Fruit fly (Drosophila melanogaster) whole organism, embryonic: ENCODE results near the gene BOD1.
A peak's percentile ranks its signal among the peaks of the same experiment; 100 is the strongest.

Experiments used
- Abd-B ChIP-seq: fragments of 200-800 bp; sonication (Bioruptor generic); optimal IDR thresholded peaks from 2 replicates; lab custom pipeline; 2018; ENCODE audit warnings: missing biosample characterization, mild to moderate bottlenecking, missing genetic modification characterization, moderate library complexity
- B-H1 ChIP-seq: fragments of 200-800 bp; sonication (Bioruptor generic); IDR thresholded peaks from 3 replicates; pipeline ENCODE4 v1.3.6; 2022; ENCODE audit warnings: missing biosample characterization, missing genetic modification characterization
- BEAF-32 ChIP-seq: fragments of 200-800 bp; sonication (Bioruptor generic); optimal IDR thresholded peaks from 3 replicates; lab custom pipeline; 2017; ENCODE audit warnings: missing biosample characterization, missing genetic modification characterization, mild to moderate bottlenecking, moderate library complexity, missing genetic modification reagents
- Bdp1 ChIP-seq: fragments of 200-800 bp; sonication (Bioruptor generic); optimal IDR thresholded peaks from 3 replicates; lab custom pipeline; 2016; ENCODE audit warnings: missing biosample characterization, missing genetic modification characterization
- CG10543 ChIP-seq: fragments of 200-800 bp; sonication (Bioruptor generic); optimal IDR thresholded peaks from 3 replicates; lab custom pipeline; 2017; ENCODE audit warnings: missing biosample characterization, mild to moderate bottlenecking, missing genetic modification characterization, moderate library complexity
- CG10654 ChIP-seq: fragments of 200-800 bp; sonication (Bioruptor generic); optimal IDR thresholded peaks from 2 replicates; lab custom pipeline; 2016; ENCODE audit warnings: missing biosample characterization, missing genetic modification characterization
- CG12659 ChIP-seq: fragments of 200-800 bp; sonication (Bioruptor generic); optimal IDR thresholded peaks from 3 replicates; lab custom pipeline; 2017; ENCODE audit warnings: mild to moderate bottlenecking, missing biosample characterization, missing genetic modification reagents, missing genetic modification characterization
- CG15269 ChIP-seq: fragments of 200-800 bp; sonication (Bioruptor generic); optimal IDR thresholded peaks from 2 replicates; lab custom pipeline; 2018; ENCODE audit warnings: missing biosample characterization, mild to moderate bottlenecking, missing genetic modification characterization, moderate library complexity
- CG16813 ChIP-seq: fragments of 200-800 bp; sonication (Bioruptor generic); IDR thresholded peaks from 3 replicates; pipeline ENCODE4 v1.3.6; 2022; ENCODE audit warnings: missing biosample characterization, missing genetic modification characterization; ENCODE audit not compliant: partially characterized antibody
- CG1792 ChIP-seq: fragments of 200-800 bp; sonication (Bioruptor generic); optimal IDR thresholded peaks from 2 replicates; lab custom pipeline; 2016; ENCODE audit warnings: missing biosample characterization, missing genetic modification characterization
- CG18262 ChIP-seq: fragments of 200-800 bp; optimal IDR thresholded peaks from 3 replicates; lab custom pipeline; 2019; ENCODE audit warnings: missing biosample characterization, mild to moderate bottlenecking, missing genetic modification characterization, moderate library complexity
- CG30431 ChIP-seq: fragments of 200-800 bp; sonication (Bioruptor generic); optimal IDR thresholded peaks from 2 replicates; lab custom pipeline; 2017; ENCODE audit warnings: missing biosample characterization, missing genetic modification characterization
- CG43689 ChIP-seq: fragments of 200-800 bp; sonication (Bioruptor generic); IDR thresholded peaks from 2 replicates; pipeline ENCODE4 v1.3.6; 2022; ENCODE audit warnings: missing biosample characterization, missing genetic modification characterization
- CG4617 ChIP-seq: fragments of 200-800 bp; sonication (Bioruptor generic); optimal IDR thresholded peaks from 3 replicates; lab custom pipeline; 2016; ENCODE audit warnings: missing biosample characterization, missing genetic modification characterization, borderline replicate concordance
- CG4820 ChIP-seq: fragments of 200-800 bp; sonication (Bioruptor generic); optimal IDR thresholded peaks from 3 replicates; lab custom pipeline; 2016; ENCODE audit warnings: missing biosample characterization, missing genetic modification characterization
- CG5180 ChIP-seq: fragments of 200-800 bp; sonication (Bioruptor generic); optimal IDR thresholded peaks from 3 replicates; lab custom pipeline; 2017; ENCODE audit warnings: missing biosample characterization, missing genetic modification characterization, mild to moderate bottlenecking, moderate library complexity, missing genetic modification reagents
- CG7786 ChIP-seq: fragments of 200-800 bp; sonication (Bioruptor generic); optimal IDR thresholded peaks from 2 replicates; lab custom pipeline; 2016; ENCODE audit warnings: missing biosample characterization, missing genetic modification characterization
- CG7839 ChIP-seq: fragments of 200-800 bp; sonication (Bioruptor generic); optimal IDR thresholded peaks from 3 replicates; lab custom pipeline; 2018; ENCODE audit warnings: missing biosample characterization, mild to moderate bottlenecking, missing genetic modification characterization, moderate library complexity
- CkIIα-i1 ChIP-seq: fragments of 200-800 bp; sonication (Bioruptor generic); IDR thresholded peaks from 2 replicates; pipeline ENCODE4 v1.3.6; 2022; ENCODE audit warnings: missing biosample characterization, missing genetic modification characterization
- Dref ChIP-seq: fragments of 200-800 bp; sonication (Bioruptor generic); IDR thresholded peaks from 2 replicates; pipeline ENCODE4 v1.3.6; 2022; ENCODE audit warnings: missing biosample characterization, missing genetic modification characterization
- E2f2 ChIP-seq: fragments of 200-800 bp; sonication (Bioruptor generic); IDR thresholded peaks from 2 replicates; pipeline ENCODE4 v1.3.6; 2022; ENCODE audit warnings: missing biosample characterization, missing genetic modification characterization
- ERR ChIP-seq: fragments of 200-800 bp; sonication (Bioruptor generic); optimal IDR thresholded peaks from 2 replicates; lab custom pipeline; 2016; ENCODE audit warnings: missing biosample characterization, missing genetic modification characterization
- GATAe ChIP-seq: fragments of 200-800 bp; sonication (Bioruptor generic); conservative IDR thresholded peaks from 2 replicates; pipeline ENCODE4 v1.3.6; 2022; ENCODE audit warnings: missing biosample characterization, missing genetic modification characterization
- Gsc ChIP-seq: fragments of 200-800 bp; sonication (Bioruptor generic); IDR thresholded peaks from 2 replicates; pipeline ENCODE4 v1.3.6; 2022; ENCODE audit warnings: missing biosample characterization, missing genetic modification characterization
- Hsf ChIP-seq: fragments of 200-800 bp; sonication (Bioruptor generic); optimal IDR thresholded peaks from 3 replicates; lab custom pipeline; 2016; ENCODE audit warnings: missing biosample characterization, missing genetic modification characterization
- Lpt ChIP-seq: fragments of >200 bp; optimal IDR thresholded peaks from 2 replicates; lab custom pipeline; 2018; ENCODE audit warnings: missing biosample characterization, missing genetic modification characterization
- Neu2 ChIP-seq: fragments of 200-800 bp; sonication (Bioruptor generic); optimal IDR thresholded peaks from 3 replicates; lab custom pipeline; 2016; ENCODE audit warnings: missing biosample characterization, missing genetic modification characterization, borderline replicate concordance
- NfI ChIP-seq: fragments of 200-800 bp; sonication (Bioruptor generic); optimal IDR thresholded peaks from 3 replicates; lab custom pipeline; 2018; ENCODE audit warnings: missing biosample characterization, mild to moderate bottlenecking, missing genetic modification characterization, moderate library complexity
- Optix ChIP-seq: fragments of 200-800 bp; sonication (Bioruptor generic); IDR thresholded peaks from 3 replicates; pipeline ENCODE4 v1.3.6; 2022; ENCODE audit warnings: missing biosample characterization, missing genetic modification characterization
- PHDP ChIP-seq: fragments of 200-800 bp; sonication (Bioruptor generic); optimal IDR thresholded peaks from 3 replicates; lab custom pipeline; 2018; ENCODE audit warnings: missing biosample characterization, mild to moderate bottlenecking, missing genetic modification characterization, moderate library complexity
- Trl ChIP-seq, 3 experiments: fragments of >200 bp in 2 of 3; fragments of 200-800 bp in 1 of 3; sonication (Bioruptor generic) in 1 of 3; optimal IDR thresholded peaks; 2 replicates in 1 of 3; 3 replicates in 2 of 3; lab custom pipeline; 2016 to 2017; ENCODE audit warnings: missing biosample characterization in 1 of 3, missing genetic modification characterization in 1 of 3
- abd-A ChIP-seq: fragments of 200-800 bp; sonication (Bioruptor generic); optimal IDR thresholded peaks from 3 replicates; lab custom pipeline; 2019; ENCODE audit warnings: missing biosample characterization, mild to moderate bottlenecking, missing genetic modification characterization, moderate library complexity
- dimm ChIP-seq: fragments of 200-800 bp; sonication (Bioruptor generic); IDR thresholded peaks from 2 replicates; pipeline ENCODE4 v1.3.6; 2022; ENCODE audit warnings: missing biosample characterization, missing genetic modification characterization
- emc ChIP-seq: fragments of 200-800 bp; sonication (Bioruptor generic); optimal IDR thresholded peaks from 2 replicates; lab custom pipeline; 2016; ENCODE audit warnings: missing biosample characterization, missing genetic modification characterization
- exex ChIP-seq: fragments of 200-800 bp; sonication (Bioruptor generic); optimal IDR thresholded peaks from 4 replicates; lab custom pipeline; 2018; ENCODE audit warnings: missing biosample characterization, mild to moderate bottlenecking, missing genetic modification characterization, moderate library complexity
- hkb ChIP-seq, 2 experiments: fragments of 200-800 bp in 1 of 2; fragments of >200 bp in 1 of 2; sonication (Bioruptor generic) in 1 of 2; IDR thresholded peaks in 1 of 2; optimal IDR thresholded peaks in 1 of 2; 2 replicates each; pipeline versions ENCODE4 v1.3.6 to Lab custom; 2017 to 2022; ENCODE audit warnings: missing biosample characterization in 1 of 2, missing genetic modification characterization in 1 of 2
- insv ChIP-seq, 2 experiments: fragments of 200-800 bp; sonication (Bioruptor generic); optimal IDR thresholded peaks; 3 replicates each; lab custom pipeline; 2016 to 2018; ENCODE audit warnings: missing biosample characterization in 2 of 2, missing genetic modification characterization in 2 of 2
- kah ChIP-seq: fragments of 200-800 bp; sonication (Bioruptor generic); optimal IDR thresholded peaks from 2 replicates; lab custom pipeline; 2018; ENCODE audit warnings: missing biosample characterization, mild to moderate bottlenecking, missing genetic modification characterization
- maf-S ChIP-seq: fragments of 200-800 bp; sonication (Bioruptor generic); optimal IDR thresholded peaks from 2 replicates; lab custom pipeline; 2016; ENCODE audit warnings: missing biosample characterization, missing genetic modification characterization
- nau ChIP-seq: fragments of 200-800 bp; sonication (Bioruptor generic); optimal IDR thresholded peaks from 3 replicates; lab custom pipeline; 2017; ENCODE audit warnings: missing biosample characterization, mild to moderate bottlenecking, missing genetic modification characterization, missing genetic modification reagents
- prd ChIP-seq, 3 experiments: fragments of >200 bp in 2 of 3; fragments of 200-800 bp in 1 of 3; sonication (Bioruptor generic) in 1 of 3; optimal IDR thresholded peaks in 2 of 3; IDR thresholded peaks in 1 of 3; 2 replicates in 2 of 3; 3 replicates in 1 of 3; pipeline versions ENCODE4 v1.3.6 to Lab custom; 2017 to 2022; ENCODE audit warnings: missing biosample characterization in 1 of 3, missing genetic modification characterization in 1 of 3
- sc ChIP-seq, 3 experiments: fragments of >200 bp in 2 of 3; fragments of 200-800 bp in 1 of 3; sonication (Bioruptor generic) in 1 of 3; optimal IDR thresholded peaks; 2 replicates in 2 of 3; 3 replicates in 1 of 3; lab custom pipeline; 2017; ENCODE audit warnings: mild to moderate bottlenecking in 1 of 3, missing biosample characterization in 1 of 3, missing genetic modification characterization in 1 of 3, missing genetic modification reagents in 1 of 3
- sens-2 ChIP-seq: fragments of 200-800 bp; sonication (Bioruptor generic); IDR thresholded peaks from 2 replicates; pipeline ENCODE4 v1.3.6; 2022; ENCODE audit warnings: missing biosample characterization, missing genetic modification characterization
- shn ChIP-seq: fragments of 200-800 bp; sonication (Bioruptor generic); optimal IDR thresholded peaks from 3 replicates; lab custom pipeline; 2016; ENCODE audit warnings: missing biosample characterization, missing genetic modification characterization
- sisA ChIP-seq: fragments of 200-800 bp; sonication (Bioruptor generic); IDR thresholded peaks from 2 replicates; pipeline ENCODE4 v1.3.6; 2022; ENCODE audit warnings: missing biosample characterization, missing genetic modification characterization
- slou ChIP-seq: fragments of 200-800 bp; sonication (Bioruptor generic); optimal IDR thresholded peaks from 3 replicates; lab custom pipeline; 2016; ENCODE audit warnings: missing biosample characterization, missing genetic modification characterization
- vnd ChIP-seq: fragments of 200-800 bp; sonication (Bioruptor generic); IDR thresholded peaks from 3 replicates; pipeline ENCODE4 v1.3.6; 2022; ENCODE audit warnings: missing biosample characterization, missing genetic modification characterization; ENCODE audit not compliant: partially characterized antibody
- z ChIP-seq: fragments of 200-800 bp; sonication (Bioruptor generic); IDR thresholded peaks from 3 replicates; pipeline ENCODE4 v1.3.6; 2022; ENCODE audit warnings: missing biosample characterization, missing genetic modification characterization

Gene BOD1

dm6 chr3R:27946555-27947204 is 8.6 kb downstream of the BOD1 start (continued):
- TF ChIP-seq nau (no peak), vnd (no peak), B-H1 (GFP tag; lab: Robert Waterston, UW) (no peak), CkIIα-i1 (no peak), CG18262 (tag; lab: Kevin White, UChicago) (no peak), CG4820 (GFP tag; lab: Kevin White, UChicago) (no peak), CG12659 (no peak), CG1792 (GFP tag; lab: Kevin White, UChicago) (no peak), Neu2 (GFP tag; lab: Kevin White, UChicago) (no peak), maf-S (GFP tag; lab: Kevin White, UChicago) (no peak), Gsc (GFP tag; lab: Robert Waterston, UW) (no peak), Abd-B (GFP tag; lab: Kevin White, UChicago) (no peak), Lpt (GFP tag; lab: Kevin White, UChicago) (no peak), CG7839 (tag; lab: Kevin White, UChicago) (no peak), CG16813 (no peak), CG7786 (GFP tag; lab: Kevin White, UChicago) (no peak), abd-A (tag; lab: Kevin White, UChicago) (no peak), prd (optimal IDR thresholded peaks at IDR 0.05; lab: Kevin White, UChicago) (no peak), prd (GFP tag; IDR thresholded peaks at IDR 0.05; lab: Robert Waterston, UW) (no peak), CG43689 (GFP tag; lab: Robert Waterston, UW) (no peak), ERR (GFP tag; lab: Kevin White, UChicago) (no peak), BEAF-32 (GFP tag; lab: Kevin White, UChicago) (no peak), CG30431 (no peak), shn (GFP tag; lab: Kevin White, UChicago) (no peak), z (GFP tag; lab: Robert Waterston, UW) (no peak), NfI (GFP tag; lab: Kevin White, UChicago) (no peak), slou (GFP tag; lab: Kevin White, UChicago) (no peak), Trl (optimal IDR thresholded peaks at IDR 0.05; lab: Kevin White, UChicago) (no peak), Trl (GFP tag; optimal IDR thresholded peaks at IDR 0.05; lab: Kevin White, UChicago) (no peak), emc (GFP tag; lab: Kevin White, UChicago) (no peak), CG10543 (GFP tag; lab: Kevin White, UChicago) (peak; percentile 51), Hsf (GFP tag; lab: Kevin White, UChicago) (no peak), sc (optimal IDR thresholded peaks at IDR 0.05; lab: Kevin White, UChicago) (no peak), sc (GFP tag; optimal IDR thresholded peaks at IDR 0.05; lab: Kevin White, UChicago) (no peak), CG10654 (GFP tag; lab: Kevin White, UChicago) (no peak), Dref (GFP tag; lab: Robert Waterston, UW) (no peak), hkb (optimal IDR thresholded peaks at IDR 0.05; lab: Kevin White, UChicago) (no peak), hkb (GFP tag; IDR thresholded peaks at IDR 0.05; lab: Robert Waterston, UW) (no peak), E2f2 (GFP tag; lab: Robert Waterston, UW) (peak; percentile 11; the same call in 1 of the 2 replicates), sisA (GFP tag; lab: Robert Waterston, UW) (no peak), CG15269 (no peak), CG4617 (no peak), insv (GFP tag; optimal IDR thresholded peaks at IDR 0.05; lab: Kevin White, UChicago) (no peak), sens-2 (GFP tag; lab: Robert Waterston, UW) (0 out of 2 replicates have a peak, but pooled peaks have one; percentile 7), exex (tag; lab: Kevin White, UChicago) (peak; percentile 88), Bdp1 (no peak), dimm (GFP tag; lab: Robert Waterston, UW) (no peak), Optix (no peak), kah (GFP tag; lab: Kevin White, UChicago) (no peak), CG5180 (GFP tag; lab: Kevin White, UChicago) (peak; percentile 28), GATAe (GFP tag; lab: Robert Waterston, UW) (peak; percentile 71), PHDP (tag; lab: Kevin White, UChicago) (peak; percentile 41)
